Worm (Caenorhabditis elegans): ENCODE results near the gene sulp-2.

sulp-2 gene

ce11 chrX:5547828-5548227, 51.3 kb downstream of the sulp-2 start:
- no peak for TF ChIP-seq cebp-2 (GFP tag; IDR thresholded peaks at IDR 0.05)
- peak; percentile 18 for TF ChIP-seq snpc-4 (GFP tag; optimal IDR thresholded peaks at IDR 0.05)
- TF ChIP-seq snpc-4 (tag; optimal IDR thresholded peaks at IDR 0.05) = peak in 2 of 4 experiments; percentile 50 to 69
- peak; percentile 84 for TF ChIP-seq snpc-1.1 (tag; optimal IDR thresholded peaks at IDR 0.05; ENCODE audit: insufficient read depth)
- no peak for TF ChIP-seq gei-17 (GFP tag; optimal IDR thresholded peaks at IDR 0.05)
